Fruit fly (Drosophila melanogaster) S2 (cell line): ENCODE data around the gene Pdh.

Experiments
- CG8478 ChIP-seq: fragments of >200 bp; optimal IDR thresholded peaks from 2 replicates; lab custom pipeline; 2018
- CTCF ChIP-seq, 2 experiments: fragments of >200 bp; optimal IDR thresholded peaks; 2 replicates each; lab custom pipeline; 2018

- TF ChIP-seq CG8478 (lab: Kevin White, UChicago) (no peak), CTCF (optimal IDR thresholded peaks at IDR 0.05; lab: Kevin White, UChicago) (no peak)
These were observed 22.5 kb downstream of the Pdh start, which contains the start of gene retinin for dm6 chr3L:16331633-16332032.
